Worm (Caenorhabditis elegans) whole organism, L3 larva: ENCODE results near the gene chil-14.

Source experiments
- R02D3.7 ChIP-seq: fragments of 150-350 bp; optimal IDR thresholded peaks from 2 replicates; lab custom pipeline; 2014; ENCODE audit warnings: missing biosample characterization, missing genetic modification characterization
- ZK546.5 ChIP-seq: sonication (generic microtip); optimal IDR thresholded peaks from 2 replicates; lab custom pipeline; 2017; ENCODE audit warnings: missing biosample characterization, missing genetic modification characterization
- ama-1 ChIP-seq: fragments of 150-350 bp; optimal IDR thresholded peaks from 2 replicates; lab custom pipeline; 2018
- ceh-16 ChIP-seq: sonication (generic microtip); optimal IDR thresholded peaks from 2 replicates; lab custom pipeline; 2017; ENCODE audit warnings: missing biosample characterization, missing genetic modification characterization
- ceh-28 ChIP-seq: fragments of 150-350 bp; optimal IDR thresholded peaks from 2 replicates; lab custom pipeline; 2014; ENCODE audit warnings: missing biosample characterization, missing genetic modification reagents, missing genetic modification characterization
- ceh-82 ChIP-seq: fragments of 150-350 bp; optimal IDR thresholded peaks from 2 replicates; lab custom pipeline; 2014; ENCODE audit warnings: missing biosample characterization, missing genetic modification characterization
- ceh-9 ChIP-seq: sonication (generic microtip); optimal IDR thresholded peaks from 2 replicates; lab custom pipeline; 2018; ENCODE audit warnings: missing biosample characterization, missing genetic modification characterization
- egl-27 ChIP-seq: sonication (generic microtip); optimal IDR thresholded peaks from 4 replicates; lab custom pipeline; 2017; ENCODE audit warnings: missing biosample characterization, missing genetic modification reagents, missing genetic modification characterization
- egl-5 ChIP-seq: fragments of 150-350 bp; optimal IDR thresholded peaks from 2 replicates; lab custom pipeline; 2017; ENCODE audit warnings: missing biosample characterization, missing genetic modification reagents, missing genetic modification characterization, inconsistent platforms
- elt-1 ChIP-seq: fragments of 150-350 bp; optimal IDR thresholded peaks from 2 replicates; lab custom pipeline; 2014; ENCODE audit warnings: missing biosample characterization, missing genetic modification characterization
- elt-2 ChIP-seq: sonication (generic microtip); optimal IDR thresholded peaks from 2 replicates; lab custom pipeline; 2016; ENCODE audit warnings: missing genetic modification reagents, mild to moderate bottlenecking, missing genetic modification characterization, missing compliant biosample characterization
- elt-3 ChIP-seq, 3 experiments: fragments of 150-350 bp in 1 of 3; sonication (generic microtip) in 2 of 3; optimal IDR thresholded peaks; 2 replicates in 2 of 3; 4 replicates in 1 of 3; lab custom pipeline; 2014 to 2017; ENCODE audit warnings: missing biosample characterization in 3 of 3, missing genetic modification characterization in 3 of 3
- fos-1 ChIP-seq: fragments of 150-350 bp; optimal IDR thresholded peaks from 2 replicates; lab custom pipeline; 2014; ENCODE audit warnings: missing biosample characterization, missing genetic modification characterization
- hmg-11 ChIP-seq: sonication (generic microtip); optimal IDR thresholded peaks from 2 replicates; lab custom pipeline; 2016; ENCODE audit warnings: missing genetic modification characterization, missing compliant biosample characterization
- lin-15B ChIP-seq: fragments of 150-350 bp; optimal IDR thresholded peaks from 2 replicates; lab custom pipeline; 2014; ENCODE audit warnings: missing biosample characterization, missing genetic modification characterization
- lin-39 ChIP-seq: fragments of 150-350 bp; optimal IDR thresholded peaks from 2 replicates; lab custom pipeline; 2018; ENCODE audit warnings: missing biosample characterization, missing genetic modification reagents, missing genetic modification characterization
- lsy-12 ChIP-seq: sonication (generic microtip); optimal IDR thresholded peaks from 2 replicates; lab custom pipeline; 2016; ENCODE audit warnings: mild to moderate bottlenecking, missing genetic modification characterization, missing compliant biosample characterization
- mdl-1 ChIP-seq: fragments of 150-350 bp; optimal IDR thresholded peaks from 2 replicates; lab custom pipeline; 2014; ENCODE audit warnings: missing biosample characterization, missing genetic modification characterization
- mml-1 ChIP-seq: fragments of 150-350 bp; sonication (generic microtip); optimal IDR thresholded peaks from 3 replicates; lab custom pipeline; 2014; ENCODE audit warnings: missing biosample characterization, missing genetic modification characterization
- nfya-1 ChIP-seq: sonication (generic microtip); optimal IDR thresholded peaks from 2 replicates; lab custom pipeline; 2017; ENCODE audit warnings: missing genetic modification characterization, mild to moderate bottlenecking, missing compliant biosample characterization, antibody characterized with exemption, moderate library complexity; ENCODE audit not compliant: insufficient read depth
- nhr-12 ChIP-seq: fragments of 150-350 bp; optimal IDR thresholded peaks from 2 replicates; lab custom pipeline; 2014; ENCODE audit warnings: missing biosample characterization, missing genetic modification characterization
- nhr-237 ChIP-seq: fragments of 150-350 bp; optimal IDR thresholded peaks from 2 replicates; lab custom pipeline; 2014; ENCODE audit warnings: missing biosample characterization, missing genetic modification characterization
- nhr-25 ChIP-seq: sonication (generic microtip); optimal IDR thresholded peaks from 2 replicates; lab custom pipeline; 2017; ENCODE audit warnings: missing biosample characterization, missing genetic modification characterization
- nhr-28 ChIP-seq: fragments of 150-350 bp; optimal IDR thresholded peaks from 2 replicates; lab custom pipeline; 2014; ENCODE audit warnings: missing biosample characterization, missing genetic modification characterization
- nhr-43 ChIP-seq: sonication (generic microtip); optimal IDR thresholded peaks from 2 replicates; lab custom pipeline; 2016; ENCODE audit warnings: mild to moderate bottlenecking, missing genetic modification characterization, missing compliant biosample characterization; ENCODE audit not compliant: poor library complexity, severe bottlenecking
- pha-4 ChIP-seq: fragments of 150-350 bp; optimal IDR thresholded peaks from 2 replicates; lab custom pipeline; 2014; ENCODE audit warnings: missing biosample characterization, missing genetic modification reagents, missing genetic modification characterization
- pqm-1 ChIP-seq: fragments of 150-350 bp; optimal IDR thresholded peaks from 2 replicates; lab custom pipeline; 2017; ENCODE audit warnings: missing biosample characterization, missing genetic modification characterization, inconsistent platforms
- sea-2 ChIP-seq: fragments of 150-350 bp; sonication (generic microtip); optimal IDR thresholded peaks from 4 replicates; lab custom pipeline; 2014; ENCODE audit warnings: missing biosample characterization, missing genetic modification reagents, missing genetic modification characterization
- skn-1 ChIP-seq: fragments of 150-350 bp; optimal IDR thresholded peaks from 2 replicates; lab custom pipeline; 2014; ENCODE audit warnings: missing biosample characterization, missing genetic modification characterization
- snpc-4 ChIP-seq: fragments of 150-350 bp; optimal IDR thresholded peaks from 2 replicates; lab custom pipeline; 2014; ENCODE audit warnings: missing biosample characterization, missing genetic modification characterization
- tbx-2 ChIP-seq: sonication (generic microtip); optimal IDR thresholded peaks from 2 replicates; lab custom pipeline; 2016; ENCODE audit warnings: mild to moderate bottlenecking, missing genetic modification characterization, missing compliant biosample characterization
- unc-39 ChIP-seq: sonication (generic microtip); optimal IDR thresholded peaks from 4 replicates; lab custom pipeline; 2017; ENCODE audit warnings: missing biosample characterization, missing genetic modification characterization
- ztf-11 ChIP-seq: fragments of 150-350 bp; optimal IDR thresholded peaks from 2 replicates; lab custom pipeline; 2014; ENCODE audit warnings: missing biosample characterization, missing genetic modification characterization
- ztf-4 ChIP-seq: fragments of 150-350 bp; optimal IDR thresholded peaks from 2 replicates; lab custom pipeline; 2014; ENCODE audit warnings: missing biosample characterization, missing genetic modification characterization

chil-14 gene

ce11 chrV:1460069-1460468 lies 5.2 kb downstream of the chil-14 start, which contains the start of gene hacd-1:
Gene hacd-1 (plus strand): TSS chrV:1460369.
- TF ChIP-seq elt-2 (tag; lab: Kevin White, UChicago) = no peak
- TF ChIP-seq nhr-28 = no peak
- TF ChIP-seq nhr-12 (tag; lab: Kevin White, UChicago) = no peak
- no peak for TF ChIP-seq elt-3 (tag; optimal IDR thresholded peaks at IDR 0.05; lab: Kevin White, UChicago)
- no peak for TF ChIP-seq sea-2 (GFP tag; lab: Kevin White, UChicago)
- no peak for TF ChIP-seq R02D3.7 (tag; lab: Kevin White, UChicago)
- TF ChIP-seq ceh-9 (tag; lab: Kevin White, UChicago) = no peak
- TF ChIP-seq mml-1 (tag; lab: Kevin White, UChicago) = no peak
- no peak for TF ChIP-seq nhr-43 (tag; lab: Kevin White, UChicago)
- no peak for TF ChIP-seq skn-1 (tag; lab: Kevin White, UChicago)
- TF ChIP-seq ceh-28 (tag; lab: Kevin White, UChicago) = no peak
- TF ChIP-seq unc-39 (tag; lab: Kevin White, UChicago) = no peak
- no peak for TF ChIP-seq pqm-1 (tag; lab: Kevin White, UChicago)
- TF ChIP-seq lsy-12 (tag; lab: Kevin White, UChicago) = no peak
- no peak for TF ChIP-seq lin-15B (tag; lab: Kevin White, UChicago)
- TF ChIP-seq ztf-11 (tag; lab: Kevin White, UChicago) = no peak
- TF ChIP-seq, all 47 proteins: peak for 0

ce11 chrV:1464543-1465040 lies 9.7 kb downstream of the chil-14 start, which contains the start of the genes fpn-1.2 and pqn-54:
Gene fpn-1.2 (minus strand): TSS chrV:1464699.
Gene pqn-54 (plus strand): TSS chrV:1464990.
- TF ChIP-seq snpc-4 (no peak), pha-4 (tag; lab: Kevin White, UChicago) (no peak), mml-1 (tag; lab: Kevin White, UChicago) (no peak), nhr-237 (tag; lab: Kevin White, UChicago) (no peak), mdl-1 (no peak), ztf-11 (tag; lab: Kevin White, UChicago) (no peak), elt-2 (tag; lab: Kevin White, UChicago) (peak; percentile 53), nhr-43 (tag; lab: Kevin White, UChicago) (no peak), pqm-1 (tag; lab: Kevin White, UChicago) (peak; percentile 20), sea-2 (GFP tag; lab: Kevin White, UChicago) (no peak)

DNA sequence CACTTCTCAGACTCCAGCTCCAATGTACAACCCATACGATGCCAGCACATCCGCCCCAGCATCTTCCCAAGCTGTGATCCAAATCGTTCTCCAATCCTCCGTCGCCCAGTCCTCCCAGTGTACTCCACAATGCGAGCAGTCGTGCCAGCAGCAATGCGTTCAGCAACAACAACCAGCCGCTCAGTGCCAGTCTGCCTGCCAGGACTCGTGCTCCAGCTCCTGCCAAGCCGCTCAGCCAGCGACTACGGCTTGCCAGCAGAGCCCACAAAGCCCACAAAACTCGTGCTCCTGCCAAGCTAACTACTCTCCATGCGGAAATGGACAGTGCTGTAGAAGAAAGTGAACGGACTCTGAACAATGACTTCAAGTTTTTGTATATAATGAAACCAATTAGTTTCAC lies 11.1 kb downstream of the chil-14 start:
- TF ChIP-seq egl-27 (no peak), fos-1 (tag; lab: Kevin White, UChicago) (no peak), elt-2 (tag; lab: Kevin White, UChicago) (no peak), ZK546.5 (tag; lab: Kevin White, UChicago) (no peak), lin-39 (tag; lab: Kevin White, UChicago) (no peak), nfya-1 (tag; lab: Kevin White, UChicago) (no peak), ceh-82 (no peak), mdl-1 (no peak), nhr-25 (tag; lab: Kevin White, UChicago) (no peak), pqm-1 (tag; lab: Kevin White, UChicago) (no peak)

DNA sequence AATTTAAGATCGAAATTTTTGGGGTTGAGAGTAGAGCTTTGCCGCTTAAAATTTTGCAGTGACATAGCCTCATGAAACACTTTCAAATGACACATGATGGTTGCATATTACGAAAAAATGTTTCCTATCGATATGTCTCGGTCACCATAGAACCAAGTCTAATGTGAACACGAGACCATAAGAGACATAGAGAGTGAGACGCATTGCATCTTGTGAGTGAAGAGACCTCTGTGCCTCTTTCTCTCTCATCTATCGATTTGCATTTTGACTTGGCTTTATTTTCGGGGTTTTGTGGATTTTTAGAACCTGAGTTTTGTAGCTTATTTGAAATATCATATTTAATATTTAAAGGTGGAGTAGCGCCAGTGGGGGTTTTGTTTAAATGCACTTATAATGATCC lies 12.1 kb downstream of the chil-14 start:
- TF ChIP-seq elt-1 (tag; lab: Kevin White, UChicago) = no peak
- TF ChIP-seq hmg-11 (tag; lab: Kevin White, UChicago) = peak; percentile 41
- peak; percentile 28 for TF ChIP-seq pha-4 (tag; lab: Kevin White, UChicago)
- no peak for TF ChIP-seq unc-39 (tag; lab: Kevin White, UChicago)
- TF ChIP-seq ceh-28 (tag; lab: Kevin White, UChicago) = peak; percentile 28
- no peak for TF ChIP-seq nhr-237 (tag; lab: Kevin White, UChicago)
- peak; percentile 29 for TF ChIP-seq elt-2 (tag; lab: Kevin White, UChicago)
- TF ChIP-seq nfya-1 (tag; lab: Kevin White, UChicago) = peak; percentile 47

DNA sequence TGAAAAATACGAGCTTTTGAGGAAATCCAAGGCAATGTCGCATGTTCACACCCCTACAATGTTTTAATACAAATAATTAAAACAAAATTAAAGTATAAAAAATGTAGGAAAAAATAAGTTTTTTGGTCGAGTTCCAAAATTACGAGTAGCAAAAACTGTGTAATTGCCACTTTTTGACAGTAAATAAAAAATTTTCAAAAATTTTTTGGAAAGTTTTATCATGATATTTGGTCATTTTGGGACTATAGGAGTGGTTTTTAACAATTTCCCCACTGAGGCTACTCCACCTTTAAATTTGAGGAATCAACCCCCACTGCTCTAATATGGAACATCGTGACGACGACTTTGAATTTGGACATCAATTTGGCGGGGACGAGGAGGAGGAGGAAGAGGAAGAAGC lies 12.6 kb downstream of the chil-14 start, which contains the start of gene gid-8:
gid-8 (plus strand) TSS at position 301 of the 400 bp plus-strand sequence.
- TF ChIP-seq R02D3.7 (tag; lab: Kevin White, UChicago) = no peak
- no peak for TF ChIP-seq nhr-25 (tag; lab: Kevin White, UChicago)
- no peak for TF ChIP-seq ztf-4 (tag; lab: Kevin White, UChicago)
- no peak for TF ChIP-seq tbx-2
- no peak for TF ChIP-seq egl-5 (tag; lab: Kevin White, UChicago)
- TF ChIP-seq sea-2 (GFP tag; lab: Kevin White, UChicago) = no peak
- no peak for TF ChIP-seq pha-4 (tag; lab: Kevin White, UChicago)
- no peak for TF ChIP-seq lin-15B (tag; lab: Kevin White, UChicago)
- TF ChIP-seq lin-39 (tag; lab: Kevin White, UChicago) = no peak
- no peak for TF ChIP-seq elt-2 (tag; lab: Kevin White, UChicago)
- TF ChIP-seq nhr-12 (tag; lab: Kevin White, UChicago) = no peak
- TF ChIP-seq ama-1 (lab: Kevin White, UChicago) = no peak
- TF ChIP-seq ceh-16 = no peak
- TF ChIP-seq ztf-11 (tag; lab: Kevin White, UChicago) = no peak
